Worm (Caenorhabditis elegans) whole organism, late embryonic: ENCODE data around the gene K09B11.5.

Experiments used
- K02D7.2 ChIP-seq: sonication (generic microtip); optimal IDR thresholded peaks from 2 replicates; lab custom pipeline; 2017; ENCODE audit warnings: mild to moderate bottlenecking, missing genetic modification characterization, missing compliant biosample characterization
- elt-2 ChIP-seq: sonication (generic microtip); optimal IDR thresholded peaks from 2 replicates; lab custom pipeline; 2016; ENCODE audit warnings: missing genetic modification reagents, missing genetic modification characterization, missing compliant biosample characterization
- hlh-30 ChIP-seq: sonication (generic microtip); optimal IDR thresholded peaks from 2 replicates; lab custom pipeline; 2017; ENCODE audit warnings: antibody characterized with exemption, missing genetic modification characterization, missing compliant biosample characterization; ENCODE audit not compliant: insufficient read depth
- hlh-6 ChIP-seq: sonication (generic microtip); optimal IDR thresholded peaks from 2 replicates; lab custom pipeline; 2016; ENCODE audit warnings: missing genotype, missing genetic modification characterization, missing compliant biosample characterization
- hlh-8 ChIP-seq: sonication (generic microtip); optimal IDR thresholded peaks from 2 replicates; lab custom pipeline; 2016; ENCODE audit warnings: missing genotype, missing genetic modification characterization, missing compliant biosample characterization
- pag-3 ChIP-seq: sonication (generic microtip); optimal IDR thresholded peaks from 2 replicates; lab custom pipeline; 2016; ENCODE audit warnings: missing compliant biosample characterization, missing genetic modification characterization, borderline replicate concordance

ce11 chrIV:13392230-13392629, 41.6 kb downstream of the K09B11.5 start:
- TF ChIP-seq pag-3 (tag; lab: Kevin White, UChicago): no peak
- TF ChIP-seq elt-2 (tag; lab: Kevin White, UChicago): no peak
- no peak for TF ChIP-seq hlh-6 (tag; lab: Kevin White, UChicago)
- TF ChIP-seq hlh-30 (tag; lab: Kevin White, UChicago): no peak
- TF ChIP-seq hlh-8: no peak
- no peak for TF ChIP-seq K02D7.2 (tag; lab: Kevin White, UChicago)
